Worm (Caenorhabditis elegans): ENCODE data around the gene ZK1058.3.

Gene ZK1058.3

DNA sequence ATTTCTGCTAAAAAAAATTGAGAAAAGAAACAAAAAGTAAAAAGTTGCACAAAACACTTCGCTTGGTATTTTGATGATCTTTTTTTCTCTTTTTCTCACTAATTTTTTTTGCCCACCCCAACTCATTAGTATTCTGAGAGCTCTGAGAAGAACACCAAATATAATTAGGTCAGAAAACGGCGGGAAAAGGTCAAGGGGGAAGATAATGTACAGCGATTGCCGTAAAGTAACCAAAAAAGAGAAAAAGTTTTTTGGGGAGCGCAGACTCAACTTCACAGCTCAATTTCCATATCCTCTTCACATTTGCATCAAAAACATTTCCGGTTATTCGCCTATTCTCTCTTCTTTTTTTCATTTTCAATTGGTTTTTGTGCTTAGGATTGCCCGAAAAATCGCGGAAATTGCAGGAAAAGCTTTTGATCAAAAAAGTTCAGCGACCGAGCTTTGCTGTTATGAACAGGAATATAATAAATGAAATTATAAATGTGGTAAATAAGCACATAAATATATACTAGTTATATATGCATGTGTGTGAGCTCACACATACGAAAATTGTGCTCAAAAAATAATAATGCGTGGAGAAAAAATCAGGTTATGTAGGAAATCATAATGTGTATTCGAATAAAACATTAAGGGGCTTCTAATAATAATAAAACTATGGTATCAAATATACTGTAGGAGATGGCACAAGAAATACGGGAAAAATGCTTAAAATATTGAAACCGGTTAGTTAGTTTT lies 15.9 kb upstream of the ZK1058.3 start (continued):
- TF ChIP-seq F37D6.2 (tag; optimal IDR thresholded peaks at IDR 0.05) (no peak), daf-12 (tag; optimal IDR thresholded peaks at IDR 0.05) (no peak), zfp-3 (GFP tag; conservative IDR thresholded peaks at IDR 0.05) (peak; percentile 69; the same call in 1 of the 2 replicates), lin-39 (tag; optimal IDR thresholded peaks at IDR 0.05) (no peak), hmg-1.1 (GFP tag; IDR thresholded peaks at IDR 0.05) (no peak), mes-2 (tag; optimal IDR thresholded peaks at IDR 0.05; ENCODE audit: poor library complexity, severe bottlenecking) (no peak), zip-11 (GFP tag; IDR thresholded peaks at IDR 0.05) (no peak), hif-1 (tag; optimal IDR thresholded peaks at IDR 0.05) (peak in 1 of 2 experiments; percentile 20), lin-38 (GFP tag; IDR thresholded peaks at IDR 0.05) (no peak; the same call in 1 of the 2 replicates), daf-19 (GFP tag; conservative IDR thresholded peaks at IDR 0.05) (no peak), skn-1 (tag; optimal IDR thresholded peaks at IDR 0.05) (no peak), pqm-1 (tag; optimal IDR thresholded peaks at IDR 0.05) (no peak), unc-39 (tag; optimal IDR thresholded peaks at IDR 0.05) (no peak), nhr-42 (GFP tag; IDR thresholded peaks at IDR 0.05) (no peak), ctbp-1 (GFP tag; IDR thresholded peaks at IDR 0.05) (no peak), ama-1 (optimal IDR thresholded peaks at IDR 0.05) (peak; percentile 76), nhr-28 (tag; optimal IDR thresholded peaks at IDR 0.05) (no peak), lin-29 (GFP tag; IDR thresholded peaks at IDR 0.05) (no peak), mdt-29 (GFP tag; IDR thresholded peaks at IDR 0.05) (peak; percentile 36; the same call in 1 of the 2 replicates), madf-5 (GFP tag; IDR thresholded peaks at IDR 0.05) (no peak), tag-97 (GFP tag; IDR thresholded peaks at IDR 0.05) (no peak), F26F4.8 (GFP tag; conservative IDR thresholded peaks at IDR 0.05) (no peak), php-3 (GFP tag; IDR thresholded peaks at IDR 0.05) (no peak), ceh-44 (GFP tag; IDR thresholded peaks at IDR 0.05) (no peak), daf-16 (GFP tag; optimal IDR thresholded peaks at IDR 0.05) (peak in 1 of 2 experiments; percentile 67), daf-16 (tag; optimal IDR thresholded peaks at IDR 0.05) (peak; percentile 6), daf-8 (GFP tag; IDR thresholded peaks at IDR 0.05) (no peak), T20F7.1 (GFP tag; optimal IDR thresholded peaks at IDR 0.05) (peak; percentile 21), ceh-20 (GFP tag; IDR thresholded peaks at IDR 0.05) (no peak), nhr-111 (GFP tag; optimal IDR thresholded peaks at IDR 0.05) (no peak), nhr-48 (tag; optimal IDR thresholded peaks at IDR 0.05) (no peak), tra-1 (GFP tag; IDR thresholded peaks at IDR 0.05) (0 out of 2 replicates have a peak, but pooled peaks have one; percentile 8), fkh-10 (GFP tag; optimal IDR thresholded peaks at IDR 0.05) (no peak), D1046.2 (GFP tag; IDR thresholded peaks at IDR 0.05) (no peak), F10B5.3 (tag; optimal IDR thresholded peaks at IDR 0.05) (no peak), arid-1 (GFP tag; conservative IDR thresholded peaks at IDR 0.05) (0 out of 2 replicates have a peak, but pooled peaks have one; percentile 49), ZK546.5 (tag; optimal IDR thresholded peaks at IDR 0.05) (no peak), lin-13 (GFP tag; optimal IDR thresholded peaks at IDR 0.05) (no peak), ztf-11 (tag; optimal IDR thresholded peaks at IDR 0.05) (no peak), ces-1 (GFP tag; optimal IDR thresholded peaks at IDR 0.05) (no peak), lsy-2 (tag; optimal IDR thresholded peaks at IDR 0.05) (peak in 1 of 2 experiments; percentile 3), cey-2 (tag; optimal IDR thresholded peaks at IDR 0.05; ENCODE audit: borderline replicate concordance, insufficient read depth) (no peak), dmd-6 (GFP tag; IDR thresholded peaks at IDR 0.05) (no peak), ceh-62 (tag; optimal IDR thresholded peaks at IDR 0.05) (no peak), unc-62 (GFP tag; optimal IDR thresholded peaks at IDR 0.05 in 1 of 2) (peak in 1 of 2 experiments; percentile 98), unc-62 (tag; optimal IDR thresholded peaks at IDR 0.05) (no peak), dpl-1 (GFP tag; optimal IDR thresholded peaks at IDR 0.05) (no peak), nhr-6 (tag; optimal IDR thresholded peaks at IDR 0.05) (no peak), saeg-2 (GFP tag; IDR thresholded peaks at IDR 0.05) (no peak), madf-9 (GFP tag; conservative IDR thresholded peaks at IDR 0.05) (no peak), lin-1 (GFP tag; IDR thresholded peaks at IDR 0.05) (no peak)

Data from whole organism, L4 larva.